Worm (Caenorhabditis elegans): Measurements from ENCODE around the gene C18A11.2.

- TF ChIP-seq ama-1 (optimal IDR thresholded peaks at IDR 0.05) (peak; percentile 84), skn-1 (tag; optimal IDR thresholded peaks at IDR 0.05) (peak; percentile 95), mab-5 (tag; optimal IDR thresholded peaks at IDR 0.05) (peak; percentile 99), nhr-12 (tag; optimal IDR thresholded peaks at IDR 0.05) (peak; percentile 66), lin-39 (tag; optimal IDR thresholded peaks at IDR 0.05) (peak; percentile 98), sem-4 (tag; optimal IDR thresholded peaks at IDR 0.05) (peak; percentile 98), unc-62 (GFP tag; optimal IDR thresholded peaks at IDR 0.05) (peak; percentile 97)
Observed at ce11 chrX:8036219-8036883, 31.0 kb upstream of the C18A11.2 start.
